Worm (Caenorhabditis elegans): ENCODE data around the gene R10E4.11.

DNA sequence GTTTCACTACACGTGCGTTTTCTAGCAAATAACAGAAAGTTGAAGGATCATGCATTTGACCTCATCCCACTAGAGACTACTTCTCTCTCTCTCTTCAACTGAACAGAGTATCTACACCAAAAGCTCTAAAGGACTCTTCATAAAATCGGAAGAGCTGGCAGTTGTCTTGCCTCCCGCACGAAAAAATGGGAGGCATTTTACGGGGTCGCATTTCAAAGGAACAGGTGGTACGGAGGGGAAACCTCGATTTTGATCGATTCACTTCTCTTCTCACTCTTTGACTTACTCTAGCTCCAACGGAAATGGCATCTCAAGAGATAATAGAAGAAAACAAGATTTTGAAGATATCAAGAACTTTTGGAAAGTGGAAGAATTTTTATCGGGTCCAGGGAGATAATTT, 17.7 kb downstream of the R10E4.11 start:
- TF ChIP-seq nhr-11 (tag; optimal IDR thresholded peaks at IDR 0.05) (no peak), C08G9.2 (tag; optimal IDR thresholded peaks at IDR 0.05) (no peak), pha-4 (tag; optimal IDR thresholded peaks at IDR 0.05) (no peak), nhr-232 (tag; optimal IDR thresholded peaks at IDR 0.05) (no peak), hlh-30 (tag; optimal IDR thresholded peaks at IDR 0.05; ENCODE audit: insufficient read depth) (no peak), ceh-24 (tag; optimal IDR thresholded peaks at IDR 0.05) (no peak)
